Worm (Caenorhabditis elegans) whole organism, L2 larva: ENCODE measurements around the gene W02A2.8.

ENCODE experiments used
- F13H6.1 ChIP-seq: sonication (generic microtip); optimal IDR thresholded peaks from 2 replicates; lab custom pipeline; 2016; ENCODE audit warnings: missing genetic modification characterization, missing compliant biosample characterization
- R02D3.7 ChIP-seq: fragments of 150-350 bp; optimal IDR thresholded peaks from 2 replicates; lab custom pipeline; 2014; ENCODE audit warnings: missing biosample characterization, missing genetic modification characterization
- ZK546.5 ChIP-seq: sonication (generic microtip); optimal IDR thresholded peaks from 2 replicates; lab custom pipeline; 2017; ENCODE audit warnings: missing biosample characterization, missing genetic modification characterization
- ceh-16 ChIP-seq: fragments of 150-350 bp; optimal IDR thresholded peaks from 2 replicates; lab custom pipeline; 2014; ENCODE audit warnings: missing biosample characterization, missing genetic modification characterization
- ceh-82 ChIP-seq: fragments of 150-350 bp; optimal IDR thresholded peaks from 2 replicates; lab custom pipeline; 2014; ENCODE audit warnings: missing biosample characterization, missing genetic modification characterization
- crh-2 ChIP-seq: sonication (generic microtip); optimal IDR thresholded peaks from 2 replicates; lab custom pipeline; 2017; ENCODE audit warnings: missing biosample characterization, missing genetic modification characterization
- dmd-4 ChIP-seq: sonication (generic microtip); optimal IDR thresholded peaks from 2 replicates; lab custom pipeline; 2017; ENCODE audit warnings: missing biosample characterization, missing genetic modification characterization
- elt-1 ChIP-seq: fragments of 150-350 bp; optimal IDR thresholded peaks from 2 replicates; lab custom pipeline; 2014; ENCODE audit warnings: missing biosample characterization, missing genetic modification characterization
- lin-11 ChIP-seq: fragments of 150-350 bp; sonication (generic microtip); optimal IDR thresholded peaks from 2 replicates; lab custom pipeline; 2014; ENCODE audit warnings: missing biosample characterization, missing genetic modification characterization, inconsistent platforms, mixed read lengths
- lin-13 ChIP-seq: fragments of 150-350 bp; optimal IDR thresholded peaks from 2 replicates; lab custom pipeline; 2014; ENCODE audit warnings: missing biosample characterization, missing genetic modification reagents, missing genetic modification characterization
- mdl-1 ChIP-seq, 2 experiments: fragments of 150-350 bp in 1 of 2; sonication (generic microtip) in 1 of 2; optimal IDR thresholded peaks; 2 replicates each; lab custom pipeline; 2017; ENCODE audit warnings: missing biosample characterization in 2 of 2, missing genetic modification characterization in 2 of 2
- nhr-11 ChIP-seq: fragments of 150-350 bp; optimal IDR thresholded peaks from 2 replicates; lab custom pipeline; 2014; ENCODE audit warnings: missing biosample characterization, missing genetic modification characterization
- nhr-12 ChIP-seq: fragments of 150-350 bp; optimal IDR thresholded peaks from 2 replicates; lab custom pipeline; 2014; ENCODE audit warnings: missing biosample characterization, missing genetic modification characterization
- nhr-129 ChIP-seq: fragments of 150-350 bp; optimal IDR thresholded peaks from 2 replicates; lab custom pipeline; 2014; ENCODE audit warnings: missing biosample characterization, missing genetic modification characterization
- nhr-21 ChIP-seq: fragments of 150-350 bp; optimal IDR thresholded peaks from 2 replicates; lab custom pipeline; 2014; ENCODE audit warnings: missing biosample characterization, missing genetic modification characterization
- nhr-237 ChIP-seq: fragments of 150-350 bp; optimal IDR thresholded peaks from 2 replicates; lab custom pipeline; 2014; ENCODE audit warnings: missing biosample characterization, missing genetic modification characterization
- unc-39 ChIP-seq: fragments of 150-350 bp; optimal IDR thresholded peaks from 2 replicates; lab custom pipeline; 2014; ENCODE audit warnings: missing biosample characterization, missing genetic modification characterization
- unc-55 ChIP-seq: fragments of 150-350 bp; sonication (generic microtip); optimal IDR thresholded peaks from 3 replicates; lab custom pipeline; 2014; ENCODE audit warnings: missing biosample characterization, missing genetic modification reagents, missing genetic modification characterization
- zag-1 ChIP-seq: fragments of 150-350 bp; optimal IDR thresholded peaks from 2 replicates; lab custom pipeline; 2014; ENCODE audit warnings: missing biosample characterization, missing genetic modification characterization
- ztf-4 ChIP-seq: fragments of 150-350 bp; optimal IDR thresholded peaks from 2 replicates; lab custom pipeline; 2014; ENCODE audit warnings: missing biosample characterization, missing genetic modification characterization

W02A2.8 gene

ce11 chrIV:13309636-13310035, 48.8 kb downstream of the W02A2.8 start:
- TF ChIP-seq unc-39 (tag; lab: Kevin White, UChicago) (no peak), ceh-82 (tag; lab: Kevin White, UChicago) (no peak), F13H6.1 (tag; lab: Kevin White, UChicago) (no peak), lin-11 (tag; lab: Kevin White, UChicago) (no peak), nhr-11 (no peak), nhr-21 (no peak), nhr-12 (tag; lab: Kevin White, UChicago) (no peak), nhr-129 (tag; lab: Kevin White, UChicago) (no peak), elt-1 (no peak), dmd-4 (no peak), zag-1 (tag; lab: Kevin White, UChicago) (no peak), ceh-16 (no peak), nhr-237 (tag; lab: Kevin White, UChicago) (no peak), unc-55 (no peak), ZK546.5 (tag; lab: Kevin White, UChicago) (no peak), R02D3.7 (tag; lab: Kevin White, UChicago) (no peak), crh-2 (tag; lab: Kevin White, UChicago) (no peak), mdl-1 (tag; optimal IDR thresholded peaks at IDR 0.05; lab: Kevin White, UChicago) (no peak), lin-13 (no peak), ztf-4 (no peak)
